Worm (Caenorhabditis elegans): Measurements from ENCODE around the gene nstp-3.
A peak's percentile ranks its signal among the peaks of the same experiment; 100 is the strongest.
"Not testable (repeated sequence)": the region's sequence is repeated elsewhere in the genome, so short reads cannot be mapped to it uniquely, and the experiment has no call there.

nstp-3 gene

ce11 chrV:5758780-5759179 lies 39.3 kb downstream of the nstp-3 start, which contains the start of gene C53A3.4:
TSS of gene C53A3.4 (minus strand) at chrV:5758880.
- TF ChIP-seq grh-1 (GFP tag; IDR thresholded peaks at IDR 0.05) (no peak), lir-3 (tag; optimal IDR thresholded peaks at IDR 0.05; ENCODE audit: poor library complexity) (no peak), unc-130 (tag; optimal IDR thresholded peaks at IDR 0.05) (no peak), sup-37 (GFP tag; optimal IDR thresholded peaks at IDR 0.05) (no peak), lin-39 (tag; optimal IDR thresholded peaks at IDR 0.05) (no peak), snu-23 (GFP tag; optimal IDR thresholded peaks at IDR 0.05) (no peak), irx-1 (tag; optimal IDR thresholded peaks at IDR 0.05) (no peak)

- TF ChIP-seq sptf-1 (tag; optimal IDR thresholded peaks at IDR 0.05) (no peak), ces-1 (GFP tag; optimal IDR thresholded peaks at IDR 0.05) (no peak), C16A3.4 (tag; optimal IDR thresholded peaks at IDR 0.05) (no peak), lin-15B (tag; optimal IDR thresholded peaks at IDR 0.05) (no peak), egl-27 (tag; optimal IDR thresholded peaks at IDR 0.05) (no peak), nhr-77 (tag; optimal IDR thresholded peaks at IDR 0.05) (no peak), hpl-2 (GFP tag; optimal IDR thresholded peaks at IDR 0.05) (no peak), ceh-8 (GFP tag; optimal IDR thresholded peaks at IDR 0.05) (no peak), pqm-1 (tag; optimal IDR thresholded peaks at IDR 0.05) (no peak), lin-14 (GFP tag; optimal IDR thresholded peaks at IDR 0.05) (no peak), unc-86 (tag; optimal IDR thresholded peaks at IDR 0.05) (no peak), pag-3 (tag; optimal IDR thresholded peaks at IDR 0.05; ENCODE audit: borderline replicate concordance, insufficient read depth) (no peak)
These were observed 41.8 kb downstream of the nstp-3 start, which contains the start of gene C53A3.3 for ce11 chrV:5756193-5756592. TSS of gene C53A3.3 (plus strand) at chrV:5756493.

ce11 chrV:5755203-5755693 lies 42.8 kb downstream of the nstp-3 start, which contains the start of gene K09H11.11:
TSS of gene K09H11.11 (minus strand) at chrV:5755253.
- not testable (repeated sequence) for TF ChIP-seq lsy-2, ztf-4, lin-15B (tag; optimal IDR thresholded peaks at IDR 0.05)

- no peak for TF ChIP-seq ceh-90 (tag; optimal IDR thresholded peaks at IDR 0.05)
- TF ChIP-seq alr-1 (tag; optimal IDR thresholded peaks at IDR 0.05; ENCODE audit: borderline replicate concordance): no peak
- no peak for TF ChIP-seq jun-1 (tag; optimal IDR thresholded peaks at IDR 0.05)
- TF ChIP-seq pax-3 (tag; optimal IDR thresholded peaks at IDR 0.05): no peak
- no peak for TF ChIP-seq lin-39 (tag; optimal IDR thresholded peaks at IDR 0.05)
- no peak for TF ChIP-seq unc-30 (tag; optimal IDR thresholded peaks at IDR 0.05)
- TF ChIP-seq unc-62 (GFP tag; optimal IDR thresholded peaks at IDR 0.05): no peak
- no peak for TF ChIP-seq C16A3.4 (tag; optimal IDR thresholded peaks at IDR 0.05)
- TF ChIP-seq F16B12.6 (tag; optimal IDR thresholded peaks at IDR 0.05): no peak
- no peak for TF ChIP-seq lsy-2 (tag; optimal IDR thresholded peaks at IDR 0.05)
- no peak for TF ChIP-seq nhr-85 (tag)
- TF ChIP-seq dpl-1 (GFP tag; optimal IDR thresholded peaks at IDR 0.05): no peak
These were observed 44.6 kb downstream of the nstp-3 start, which contains the start of gene pgph-1 for ce11 chrV:5753432-5753831. TSS of gene pgph-1 (minus strand) at chrV:5753532.

- TF ChIP-seq ets-5 (GFP tag; IDR thresholded peaks at IDR 0.05): no peak
- no peak for TF ChIP-seq lin-35 (GFP tag; optimal IDR thresholded peaks at IDR 0.05)
- no peak for TF ChIP-seq mep-1 (tag; optimal IDR thresholded peaks at IDR 0.05)
- no peak for TF ChIP-seq nhr-76 (tag; optimal IDR thresholded peaks at IDR 0.05)
- TF ChIP-seq aha-1 (tag; optimal IDR thresholded peaks at IDR 0.05): no peak
- no peak for TF ChIP-seq unc-30 (tag; optimal IDR thresholded peaks at IDR 0.05)
- no peak for TF ChIP-seq efl-1 (optimal IDR thresholded peaks at IDR 0.05)
- TF ChIP-seq efl-1 (GFP tag; optimal IDR thresholded peaks at IDR 0.05 in 1 of 2): peak in 1 of 2 experiments; percentile 18
- no peak for TF ChIP-seq lin-13 (GFP tag; optimal IDR thresholded peaks at IDR 0.05)
These were observed 50.5 kb downstream of the nstp-3 start, which contains the start of gene acds-10 for ce11 chrV:5747519-5747918. TSS of gene acds-10 (plus strand) at chrV:5747819.

All from whole organism, L1 larva.